Fruit fly (Drosophila melanogaster) whole organism, embryonic: ENCODE results near the gene Fum1.

Source experiments
- ATbp ChIP-seq: fragments of 200-800 bp; sonication (Bioruptor generic); optimal IDR thresholded peaks from 2 replicates; lab custom pipeline; 2017; ENCODE audit warnings: missing biosample characterization, mild to moderate bottlenecking, missing genetic modification characterization, missing genetic modification reagents
- Abd-B ChIP-seq: fragments of 200-800 bp; sonication (Bioruptor generic); optimal IDR thresholded peaks from 2 replicates; lab custom pipeline; 2018; ENCODE audit warnings: missing biosample characterization, mild to moderate bottlenecking, missing genetic modification characterization, moderate library complexity
- Atf3 ChIP-seq: fragments of 200-800 bp; sonication (Bioruptor generic); optimal IDR thresholded peaks from 3 replicates; lab custom pipeline; 2016; ENCODE audit warnings: missing biosample characterization, missing genetic modification characterization
- BEAF-32 ChIP-seq: fragments of 200-800 bp; sonication (Bioruptor generic); optimal IDR thresholded peaks from 3 replicates; lab custom pipeline; 2017; ENCODE audit warnings: missing biosample characterization, missing genetic modification characterization, mild to moderate bottlenecking, moderate library complexity, missing genetic modification reagents
- CG10979 ChIP-seq: fragments of 200-800 bp; sonication (Bioruptor generic); optimal IDR thresholded peaks from 2 replicates; lab custom pipeline; 2018; ENCODE audit warnings: missing biosample characterization, mild to moderate bottlenecking, missing genetic modification characterization, moderate library complexity
- CG11247 ChIP-seq: fragments of 200-800 bp; sonication (Bioruptor generic); IDR thresholded peaks from 2 replicates; pipeline ENCODE4 v1.3.6; 2022; ENCODE audit warnings: missing biosample characterization, missing genetic modification characterization
- CG11504 ChIP-seq: fragments of 200-800 bp; sonication (Bioruptor generic); optimal IDR thresholded peaks from 3 replicates; lab custom pipeline; 2019; ENCODE audit warnings: missing biosample characterization, mild to moderate bottlenecking, missing genetic modification characterization, moderate library complexity
- CG11695 ChIP-seq: fragments of 200-800 bp; sonication (Bioruptor generic); IDR thresholded peaks from 3 replicates; pipeline ENCODE4 v1.3.6; 2022; ENCODE audit warnings: missing biosample characterization, missing genetic modification characterization
- CG11696 ChIP-seq: fragments of 200-800 bp; sonication (Bioruptor generic); IDR thresholded peaks from 2 replicates; pipeline ENCODE4 v1.3.6; 2022; ENCODE audit warnings: missing biosample characterization, missing genetic modification characterization
- CG11723 ChIP-seq: fragments of 200-800 bp; sonication (Bioruptor generic); optimal IDR thresholded peaks from 2 replicates; lab custom pipeline; 2017; ENCODE audit warnings: missing biosample characterization, mild to moderate bottlenecking, missing genetic modification characterization
- CG12769 ChIP-seq: fragments of 200-800 bp; sonication (Bioruptor generic); optimal IDR thresholded peaks from 2 replicates; lab custom pipeline; 2019; ENCODE audit warnings: missing biosample characterization, mild to moderate bottlenecking, missing genetic modification characterization, moderate library complexity
- CG15269 ChIP-seq: fragments of 200-800 bp; sonication (Bioruptor generic); optimal IDR thresholded peaks from 2 replicates; lab custom pipeline; 2018; ENCODE audit warnings: missing biosample characterization, mild to moderate bottlenecking, missing genetic modification characterization, moderate library complexity
- CG17328 ChIP-seq: fragments of 200-800 bp; sonication (Bioruptor generic); IDR thresholded peaks from 2 replicates; pipeline ENCODE4 v1.3.6; 2022; ENCODE audit warnings: missing biosample characterization, missing genetic modification characterization
- CG17361 ChIP-seq: fragments of 200-800 bp; sonication (Bioruptor generic); IDR thresholded peaks from 3 replicates; pipeline ENCODE4 v1.3.6; 2022; ENCODE audit warnings: missing biosample characterization, missing genetic modification characterization
- CG1792 ChIP-seq: fragments of 200-800 bp; sonication (Bioruptor generic); optimal IDR thresholded peaks from 2 replicates; lab custom pipeline; 2016; ENCODE audit warnings: missing biosample characterization, missing genetic modification characterization
- CG18476 ChIP-seq: fragments of 200-800 bp; sonication (Bioruptor generic); optimal IDR thresholded peaks from 2 replicates; lab custom pipeline; 2016; ENCODE audit warnings: missing biosample characterization, mild to moderate bottlenecking, missing genetic modification characterization
- CG4328 ChIP-seq: fragments of 200-800 bp; sonication (Bioruptor generic); optimal IDR thresholded peaks from 3 replicates; lab custom pipeline; 2017; ENCODE audit warnings: missing biosample characterization, missing genetic modification reagents, missing genetic modification characterization
- CG4730 ChIP-seq: fragments of 200-800 bp; sonication (Bioruptor generic); IDR thresholded peaks from 2 replicates; pipeline ENCODE4 v1.3.6; 2022; ENCODE audit warnings: missing biosample characterization, missing genetic modification characterization
- CG4854 ChIP-seq: fragments of 200-800 bp; sonication (Bioruptor generic); optimal IDR thresholded peaks from 2 replicates; lab custom pipeline; 2016; ENCODE audit warnings: missing biosample characterization, missing genetic modification characterization, inconsistent platforms
- CG6683 ChIP-seq: fragments of 200-800 bp; sonication (Bioruptor generic); optimal IDR thresholded peaks from 2 replicates; lab custom pipeline; 2017; ENCODE audit warnings: missing biosample characterization, mild to moderate bottlenecking, missing genetic modification characterization, missing genetic modification reagents
- CG6854 ChIP-seq: fragments of 200-800 bp; sonication (Bioruptor generic); optimal IDR thresholded peaks from 3 replicates; lab custom pipeline; 2017; ENCODE audit warnings: missing biosample characterization, mild to moderate bottlenecking, missing genetic modification characterization
- CG8089 ChIP-seq: fragments of 200-800 bp; sonication (Bioruptor generic); optimal IDR thresholded peaks from 3 replicates; lab custom pipeline; 2016; ENCODE audit warnings: missing biosample characterization, missing genetic modification characterization
- CG8359 ChIP-seq: fragments of 200-800 bp; sonication (Bioruptor generic); optimal IDR thresholded peaks from 2 replicates; lab custom pipeline; 2017; ENCODE audit warnings: missing biosample characterization, mild to moderate bottlenecking, missing genetic modification characterization, borderline replicate concordance
- CG9797 ChIP-seq: fragments of 200-800 bp; sonication (Bioruptor generic); optimal IDR thresholded peaks from 3 replicates; lab custom pipeline; 2018; ENCODE audit warnings: missing biosample characterization, mild to moderate bottlenecking, missing genetic modification characterization
- Camta ChIP-seq: fragments of 200-800 bp; sonication (Bioruptor generic); optimal IDR thresholded peaks from 2 replicates; lab custom pipeline; 2016; ENCODE audit warnings: missing biosample characterization, missing genetic modification characterization
- Deaf1 ChIP-seq: fragments of 200-800 bp; optimal IDR thresholded peaks from 3 replicates; lab custom pipeline; 2019; ENCODE audit warnings: missing biosample characterization, mild to moderate bottlenecking, missing genetic modification characterization, moderate library complexity
- Doc2 ChIP-seq: fragments of 200-800 bp; sonication (Bioruptor generic); IDR thresholded peaks from 2 replicates; pipeline ENCODE4 v1.3.6; 2022; ENCODE audit warnings: missing biosample characterization, missing genetic modification characterization
- Elba2 ChIP-seq: fragments of 200-800 bp; sonication (Bioruptor generic); optimal IDR thresholded peaks from 3 replicates; lab custom pipeline; 2016; ENCODE audit warnings: missing biosample characterization, missing genetic modification characterization
- HLH3B ChIP-seq: fragments of 200-800 bp; sonication (Bioruptor generic); IDR thresholded peaks from 2 replicates; pipeline ENCODE4 v1.3.6; 2022; ENCODE audit warnings: missing biosample characterization, missing genetic modification characterization
- Hey ChIP-seq: fragments of 200-800 bp; sonication (Bioruptor generic); optimal IDR thresholded peaks from 3 replicates; lab custom pipeline; 2018; ENCODE audit warnings: missing biosample characterization, mild to moderate bottlenecking, missing genetic modification characterization
- Jarid2 ChIP-seq: fragments of 200-800 bp; sonication (Bioruptor generic); optimal IDR thresholded peaks from 3 replicates; lab custom pipeline; 2017; ENCODE audit warnings: mild to moderate bottlenecking, missing biosample characterization, missing genetic modification reagents, missing genetic modification characterization
- Mad ChIP-seq: fragments of 200-800 bp; sonication (Bioruptor generic); optimal IDR thresholded peaks from 2 replicates; lab custom pipeline; 2016; ENCODE audit warnings: missing biosample characterization, missing genetic modification characterization
- NFAT ChIP-seq: fragments of 200-800 bp; sonication (Bioruptor generic); IDR thresholded peaks from 2 replicates; pipeline ENCODE4 v1.3.6; 2022; ENCODE audit warnings: missing biosample characterization, missing genetic modification characterization
- Sox100B ChIP-seq: fragments of 200-800 bp; sonication (Bioruptor generic); optimal IDR thresholded peaks from 3 replicates; lab custom pipeline; 2018; ENCODE audit warnings: missing biosample characterization, mild to moderate bottlenecking, missing genetic modification characterization
- YL-1 ChIP-seq: fragments of 200-800 bp; sonication (Bioruptor generic); optimal IDR thresholded peaks from 3 replicates; lab custom pipeline; 2017; ENCODE audit warnings: missing biosample characterization, mild to moderate bottlenecking, missing genetic modification characterization
- ac ChIP-seq: fragments of 200-800 bp; sonication (Bioruptor generic); optimal IDR thresholded peaks from 3 replicates; lab custom pipeline; 2017; ENCODE audit warnings: missing biosample characterization, mild to moderate bottlenecking, missing genetic modification characterization
- ara ChIP-seq: fragments of 200-800 bp; sonication (Bioruptor generic); IDR thresholded peaks from 2 replicates; pipeline ENCODE4 v1.3.6; 2022; ENCODE audit warnings: missing biosample characterization, missing genetic modification characterization
- ato ChIP-seq: fragments of 200-800 bp; sonication (Bioruptor generic); IDR thresholded peaks from 2 replicates; pipeline ENCODE4 v1.3.6; 2022; ENCODE audit warnings: missing biosample characterization, missing genetic modification characterization; ENCODE audit not compliant: partially characterized antibody
- caup ChIP-seq: fragments of 200-800 bp; sonication (Bioruptor generic); optimal IDR thresholded peaks from 3 replicates; lab custom pipeline; 2017; ENCODE audit warnings: missing biosample characterization, mild to moderate bottlenecking, missing genetic modification characterization, moderate library complexity; ENCODE audit not compliant: severe bottlenecking
- dati ChIP-seq: fragments of 200-800 bp; sonication (Bioruptor generic); IDR thresholded peaks from 2 replicates; pipeline ENCODE4 v1.3.6; 2022; ENCODE audit warnings: missing biosample characterization, missing genetic modification characterization
- fu2 ChIP-seq: fragments of 200-800 bp; sonication (Bioruptor generic); optimal IDR thresholded peaks from 2 replicates; lab custom pipeline; 2016; ENCODE audit warnings: missing biosample characterization, missing genetic modification characterization
- grau ChIP-seq: fragments of 200-800 bp; optimal IDR thresholded peaks from 3 replicates; lab custom pipeline; 2019; ENCODE audit warnings: missing biosample characterization, mild to moderate bottlenecking, missing genetic modification characterization, moderate library complexity
- grn ChIP-seq: fragments of 200-800 bp; sonication (Bioruptor generic); optimal IDR thresholded peaks from 3 replicates; lab custom pipeline; 2017; ENCODE audit warnings: missing biosample characterization, missing genetic modification characterization
- nmo ChIP-seq: fragments of 200-800 bp; sonication (Bioruptor generic); optimal IDR thresholded peaks from 2 replicates; lab custom pipeline; 2018; ENCODE audit warnings: missing biosample characterization, mild to moderate bottlenecking, missing genetic modification characterization, moderate library complexity
- nom ChIP-seq: fragments of 200-800 bp; sonication (Bioruptor generic); optimal IDR thresholded peaks from 2 replicates; lab custom pipeline; 2017; ENCODE audit warnings: missing biosample characterization, missing genetic modification characterization, mild to moderate bottlenecking, moderate library complexity, missing genetic modification reagents
- pnt ChIP-seq: fragments of 200-800 bp; sonication (Bioruptor generic); optimal IDR thresholded peaks from 3 replicates; lab custom pipeline; 2016; ENCODE audit warnings: missing biosample characterization, missing genetic modification characterization
- row ChIP-seq: fragments of 200-800 bp; sonication (Bioruptor generic); IDR thresholded peaks from 3 replicates; pipeline ENCODE4 v1.3.6; 2022; ENCODE audit warnings: missing biosample characterization, missing genetic modification characterization
- schlank ChIP-seq: fragments of 200-800 bp; sonication (Bioruptor generic); optimal IDR thresholded peaks from 2 replicates; lab custom pipeline; 2018; ENCODE audit warnings: missing biosample characterization, mild to moderate bottlenecking, missing genetic modification characterization
- trem ChIP-seq: fragments of 200-800 bp; optimal IDR thresholded peaks from 3 replicates; lab custom pipeline; 2019; ENCODE audit warnings: missing biosample characterization, mild to moderate bottlenecking, missing genetic modification characterization, moderate library complexity
- ttk ChIP-seq: fragments of 200-800 bp; sonication (Bioruptor generic); IDR thresholded peaks from 2 replicates; pipeline ENCODE4 v2.1.2; 2022; ENCODE audit warnings: missing biosample characterization, missing genetic modification characterization
- usp ChIP-seq: fragments of >200 bp; optimal IDR thresholded peaks from 2 replicates; lab custom pipeline; 2017; ENCODE audit warnings: missing biosample characterization, missing genetic modification characterization

Fum1 gene

dm6 chrX:6694979-6695388 lies 16.8 kb downstream of the Fum1 start, which contains the start of gene CG14442 (continued):
- TF ChIP-seq CG8089 (GFP tag; lab: Kevin White, UChicago), result no peak
- no peak for TF ChIP-seq Doc2 (GFP tag; lab: Robert Waterston, UW)
- peak; percentile 91 for TF ChIP-seq ato (GFP tag; lab: Robert Waterston, UW)
- no peak for TF ChIP-seq CG11695
- TF ChIP-seq usp (GFP tag; lab: Kevin White, UChicago), result no peak
- no peak for TF ChIP-seq ttk (GFP tag; lab: Robert Waterston, UW)
- peak; percentile 48 for TF ChIP-seq trem (tag; lab: Kevin White, UChicago)
- TF ChIP-seq pnt, result no peak
- peak; percentile 45; the same call in 1 of the 3 replicates for TF ChIP-seq CG17361 (GFP tag; lab: Robert Waterston, UW)
- no peak for TF ChIP-seq grn
- no peak for TF ChIP-seq CG11247
- no peak for TF ChIP-seq CG10979 (tag; lab: Kevin White, UChicago)
- no peak for TF ChIP-seq Deaf1 (tag; lab: Kevin White, UChicago)
- no peak for TF ChIP-seq CG4328 (GFP tag; lab: Kevin White, UChicago)
- TF ChIP-seq CG17328 (GFP tag; lab: Robert Waterston, UW), result no peak
- peak; percentile 94 for TF ChIP-seq BEAF-32 (GFP tag; lab: Kevin White, UChicago)
- peak; percentile 26 for TF ChIP-seq Mad (GFP tag; lab: Kevin White, UChicago)
- TF ChIP-seq Elba2, result peak; percentile 4
- no peak for TF ChIP-seq Sox100B
- TF ChIP-seq CG8359 (GFP tag; lab: Kevin White, UChicago), result no peak
- peak; percentile 37 for TF ChIP-seq CG11504
- TF ChIP-seq Hey (tag; lab: Kevin White, UChicago), result no peak
- TF ChIP-seq ara, result no peak
- peak; percentile 62 for TF ChIP-seq nmo (GFP tag; lab: Kevin White, UChicago)
- TF ChIP-seq CG6854 (GFP tag; lab: Kevin White, UChicago), result no peak
- TF ChIP-seq Abd-B (GFP tag; lab: Kevin White, UChicago), result no peak
- TF ChIP-seq CG11696 (GFP tag; lab: Robert Waterston, UW), result no peak
- no peak for TF ChIP-seq CG4730
- TF ChIP-seq CG4854 (GFP tag; lab: Kevin White, UChicago), result no peak
- no peak for TF ChIP-seq dati
- TF ChIP-seq HLH3B (GFP tag; lab: Robert Waterston, UW), result no peak
- TF ChIP-seq Jarid2, result no peak
- peak; percentile 17 for TF ChIP-seq CG18476 (GFP tag; lab: Kevin White, UChicago)
- peak; percentile 40 for TF ChIP-seq CG9797
- TF ChIP-seq grau, result peak; percentile 55
- TF ChIP-seq ATbp (GFP tag; lab: Kevin White, UChicago), result no peak
- no peak for TF ChIP-seq CG1792 (GFP tag; lab: Kevin White, UChicago)
- no peak for TF ChIP-seq CG12769 (tag; lab: Kevin White, UChicago)
- no peak for TF ChIP-seq CG6683 (GFP tag; lab: Kevin White, UChicago)
- peak; percentile 22; the same call in 1 of the 2 replicates for TF ChIP-seq NFAT
- peak; percentile 36 for TF ChIP-seq CG15269 (tag; lab: Kevin White, UChicago)
- TF ChIP-seq ac (GFP tag; lab: Kevin White, UChicago), result no peak
- no peak for TF ChIP-seq nom
- TF ChIP-seq Atf3 (GFP tag; lab: Kevin White, UChicago), result no peak
- peak; percentile 78 for TF ChIP-seq row (GFP tag; lab: Robert Waterston, UW)
- no peak for TF ChIP-seq Camta (GFP tag; lab: Kevin White, UChicago)
- no peak for TF ChIP-seq fu2 (GFP tag; lab: Kevin White, UChicago)
- TF ChIP-seq schlank (tag; lab: Kevin White, UChicago), result no peak
- TF ChIP-seq YL-1, result no peak
- TF ChIP-seq CG11723 (GFP tag; lab: Kevin White, UChicago), result no peak
- peak; percentile 38 for TF ChIP-seq caup (GFP tag; lab: Kevin White, UChicago)
